Worm (Caenorhabditis elegans) whole organism, L3 larva: Measurements from ENCODE around the gene fshr-1.

ENCODE experiments used
- R02D3.7 ChIP-seq: fragments of 150-350 bp; optimal IDR thresholded peaks from 2 replicates; lab custom pipeline; 2014; ENCODE audit warnings: missing biosample characterization, missing genetic modification characterization
- aly-2 ChIP-seq: fragments of 150-350 bp; optimal IDR thresholded peaks from 2 replicates; lab custom pipeline; 2014; ENCODE audit warnings: missing biosample characterization, missing genetic modification characterization
- ceh-16 ChIP-seq: sonication (generic microtip); optimal IDR thresholded peaks from 2 replicates; lab custom pipeline; 2017; ENCODE audit warnings: missing biosample characterization, missing genetic modification characterization
- ceh-28 ChIP-seq: fragments of 150-350 bp; optimal IDR thresholded peaks from 2 replicates; lab custom pipeline; 2014; ENCODE audit warnings: missing biosample characterization, missing genetic modification reagents, missing genetic modification characterization
- ceh-82 ChIP-seq: fragments of 150-350 bp; optimal IDR thresholded peaks from 2 replicates; lab custom pipeline; 2014; ENCODE audit warnings: missing biosample characterization, missing genetic modification characterization
- ceh-9 ChIP-seq: sonication (generic microtip); optimal IDR thresholded peaks from 2 replicates; lab custom pipeline; 2018; ENCODE audit warnings: missing biosample characterization, missing genetic modification characterization
- daf-12 ChIP-seq: fragments of 150-350 bp; optimal IDR thresholded peaks from 2 replicates; lab custom pipeline; 2014; ENCODE audit warnings: missing biosample characterization, missing genetic modification reagents, missing genetic modification characterization
- egl-27 ChIP-seq: sonication (generic microtip); optimal IDR thresholded peaks from 4 replicates; lab custom pipeline; 2017; ENCODE audit warnings: missing biosample characterization, missing genetic modification reagents, missing genetic modification characterization
- egl-5 ChIP-seq: fragments of 150-350 bp; optimal IDR thresholded peaks from 2 replicates; lab custom pipeline; 2017; ENCODE audit warnings: missing biosample characterization, missing genetic modification reagents, missing genetic modification characterization, inconsistent platforms
- elt-1 ChIP-seq: fragments of 150-350 bp; optimal IDR thresholded peaks from 2 replicates; lab custom pipeline; 2014; ENCODE audit warnings: missing biosample characterization, missing genetic modification characterization
- elt-2 ChIP-seq: sonication (generic microtip); optimal IDR thresholded peaks from 2 replicates; lab custom pipeline; 2016; ENCODE audit warnings: missing genetic modification reagents, mild to moderate bottlenecking, missing genetic modification characterization, missing compliant biosample characterization
- elt-3 ChIP-seq, 3 experiments: fragments of 150-350 bp in 1 of 3; sonication (generic microtip) in 2 of 3; optimal IDR thresholded peaks; 2 replicates in 2 of 3; 4 replicates in 1 of 3; lab custom pipeline; 2014 to 2017; ENCODE audit warnings: missing biosample characterization in 3 of 3, missing genetic modification characterization in 3 of 3
- fkh-10 ChIP-seq: sonication (generic microtip); optimal IDR thresholded peaks from 2 replicates; lab custom pipeline; 2017; ENCODE audit warnings: missing biosample characterization, missing genetic modification reagents, missing genetic modification characterization
- fkh-2 ChIP-seq: fragments of 150-350 bp; optimal IDR thresholded peaks from 2 replicates; lab custom pipeline; 2014; ENCODE audit warnings: missing biosample characterization, missing genetic modification reagents, missing genetic modification characterization
- fos-1 ChIP-seq: fragments of 150-350 bp; optimal IDR thresholded peaks from 2 replicates; lab custom pipeline; 2014; ENCODE audit warnings: missing biosample characterization, missing genetic modification characterization
- hmg-11 ChIP-seq: sonication (generic microtip); optimal IDR thresholded peaks from 2 replicates; lab custom pipeline; 2016; ENCODE audit warnings: missing genetic modification characterization, missing compliant biosample characterization
- jun-1 ChIP-seq: fragments of 150-350 bp; optimal IDR thresholded peaks from 2 replicates; lab custom pipeline; 2014; ENCODE audit warnings: missing biosample characterization, missing genetic modification reagents, missing genetic modification characterization
- lin-39 ChIP-seq: fragments of 150-350 bp; optimal IDR thresholded peaks from 2 replicates; lab custom pipeline; 2018; ENCODE audit warnings: missing biosample characterization, missing genetic modification reagents, missing genetic modification characterization
- lsy-12 ChIP-seq: sonication (generic microtip); optimal IDR thresholded peaks from 2 replicates; lab custom pipeline; 2016; ENCODE audit warnings: mild to moderate bottlenecking, missing genetic modification characterization, missing compliant biosample characterization
- mdl-1 ChIP-seq: fragments of 150-350 bp; optimal IDR thresholded peaks from 2 replicates; lab custom pipeline; 2014; ENCODE audit warnings: missing biosample characterization, missing genetic modification characterization
- nhr-11 ChIP-seq: fragments of 150-350 bp; optimal IDR thresholded peaks from 2 replicates; lab custom pipeline; 2014; ENCODE audit warnings: missing biosample characterization, missing genetic modification characterization
- nhr-23 ChIP-seq: fragments of 150-350 bp; optimal IDR thresholded peaks from 2 replicates; lab custom pipeline; 2014; ENCODE audit warnings: missing biosample characterization, missing genetic modification reagents, missing genetic modification characterization
- nhr-43 ChIP-seq: sonication (generic microtip); optimal IDR thresholded peaks from 2 replicates; lab custom pipeline; 2016; ENCODE audit warnings: mild to moderate bottlenecking, missing genetic modification characterization, missing compliant biosample characterization; ENCODE audit not compliant: poor library complexity, severe bottlenecking
- nhr-67 ChIP-seq: fragments of 150-350 bp; optimal IDR thresholded peaks from 2 replicates; lab custom pipeline; 2014; ENCODE audit warnings: missing biosample characterization, missing genetic modification characterization
- nhr-76 ChIP-seq: fragments of 150-350 bp; sonication (generic microtip); optimal IDR thresholded peaks from 5 replicates; lab custom pipeline; 2014; ENCODE audit warnings: missing biosample characterization, missing genetic modification characterization
- nhr-77 ChIP-seq: fragments of 150-350 bp; optimal IDR thresholded peaks from 2 replicates; lab custom pipeline; 2014; ENCODE audit warnings: missing biosample characterization, missing genetic modification characterization
- pha-4 ChIP-seq: fragments of 150-350 bp; optimal IDR thresholded peaks from 2 replicates; lab custom pipeline; 2014; ENCODE audit warnings: missing biosample characterization, missing genetic modification reagents, missing genetic modification characterization
- pqm-1 ChIP-seq: fragments of 150-350 bp; optimal IDR thresholded peaks from 2 replicates; lab custom pipeline; 2017; ENCODE audit warnings: missing biosample characterization, missing genetic modification characterization, inconsistent platforms
- sea-2 ChIP-seq: fragments of 150-350 bp; sonication (generic microtip); optimal IDR thresholded peaks from 4 replicates; lab custom pipeline; 2014; ENCODE audit warnings: missing biosample characterization, missing genetic modification reagents, missing genetic modification characterization
- skn-1 ChIP-seq: fragments of 150-350 bp; optimal IDR thresholded peaks from 2 replicates; lab custom pipeline; 2014; ENCODE audit warnings: missing biosample characterization, missing genetic modification characterization
- snpc-4 ChIP-seq: fragments of 150-350 bp; optimal IDR thresholded peaks from 2 replicates; lab custom pipeline; 2014; ENCODE audit warnings: missing biosample characterization, missing genetic modification characterization
- unc-39 ChIP-seq: sonication (generic microtip); optimal IDR thresholded peaks from 4 replicates; lab custom pipeline; 2017; ENCODE audit warnings: missing biosample characterization, missing genetic modification characterization
- unc-62 ChIP-seq: fragments of 150-350 bp; sonication (generic microtip); optimal IDR thresholded peaks from 4 replicates; lab custom pipeline; 2014; ENCODE audit warnings: missing biosample characterization, missing genetic modification reagents, missing genetic modification characterization
- zag-1 ChIP-seq: fragments of 150-350 bp; optimal IDR thresholded peaks from 2 replicates; lab custom pipeline; 2014; ENCODE audit warnings: missing biosample characterization, missing genetic modification characterization
- ztf-11 ChIP-seq: fragments of 150-350 bp; optimal IDR thresholded peaks from 2 replicates; lab custom pipeline; 2014; ENCODE audit warnings: missing biosample characterization, missing genetic modification characterization

fshr-1 gene

ce11 chrV:9889629-9890028, at the start of gene fshr-1:
fshr-1 (plus strand) TSS chrV:9889837.
- no peak for TF ChIP-seq nhr-76
- peak; percentile 47 for TF ChIP-seq skn-1 (tag; lab: Kevin White, UChicago)
- peak; percentile 45 for TF ChIP-seq pha-4
- no peak for TF ChIP-seq daf-12
- TF ChIP-seq ceh-82: no peak
- no peak for TF ChIP-seq R02D3.7 (tag; lab: Kevin White, UChicago)
- TF ChIP-seq ceh-28: peak; percentile 14
- TF ChIP-seq snpc-4 (tag; lab: Kevin White, UChicago): no peak
- TF ChIP-seq egl-27: no peak
- peak; percentile 66 for TF ChIP-seq pqm-1 (tag; lab: Kevin White, UChicago)
- TF ChIP-seq jun-1 (tag; lab: Kevin White, UChicago): peak; percentile 1
- no peak for TF ChIP-seq nhr-11 (tag; lab: Kevin White, UChicago)
- no peak for TF ChIP-seq fos-1 (tag; lab: Kevin White, UChicago)
- no peak for TF ChIP-seq unc-62 (GFP tag; lab: Kevin White, UChicago)
- peak; percentile 86 for TF ChIP-seq elt-2 (tag; lab: Kevin White, UChicago)
- TF ChIP-seq lsy-12 (tag; lab: Kevin White, UChicago): no peak
- no peak for TF ChIP-seq nhr-77 (tag; lab: Kevin White, UChicago)
- TF ChIP-seq unc-39 (tag; lab: Kevin White, UChicago): no peak

- TF ChIP-seq lin-39 (tag; lab: Kevin White, UChicago) (no peak), ceh-16 (tag; lab: Kevin White, UChicago) (no peak), unc-39 (tag; lab: Kevin White, UChicago) (no peak), egl-5 (tag; lab: Kevin White, UChicago) (no peak), fkh-10 (GFP tag; lab: Kevin White, UChicago) (no peak), zag-1 (tag; lab: Kevin White, UChicago) (no peak)
- TF ChIP-seq, all 47 proteins: peak for 0
These were observed 48.3 kb upstream of the fshr-1 start, which contains the start of gene sru-36 for ce11 chrV:9841376-9841775. sru-36 (plus strand) TSS chrV:9841676.

- TF ChIP-seq nhr-67 (tag; lab: Kevin White, UChicago) (no peak), pha-4 (no peak), ceh-82 (no peak), fos-1 (tag; lab: Kevin White, UChicago) (no peak), ceh-9 (no peak), elt-3 (tag; optimal IDR thresholded peaks at IDR 0.05; lab: Kevin White, UChicago) (no peak), fkh-2 (tag; lab: Kevin White, UChicago) (no peak)
- TF ChIP-seq, all 47 proteins: peak for 0
These were observed 46.2 kb upstream of the fshr-1 start, which contains the start of gene sru-8 for ce11 chrV:9843376-9843916. sru-8 (plus strand) TSS chrV:9843866.

ce11 chrV:9848576-9848975, 41.1 kb upstream of the fshr-1 start:
- TF ChIP-seq mdl-1 (tag; lab: Kevin White, UChicago) (no peak), nhr-23 (tag; lab: Kevin White, UChicago) (no peak), ztf-11 (tag; lab: Kevin White, UChicago) (no peak), sea-2 (GFP tag; lab: Kevin White, UChicago) (no peak), elt-1 (no peak), jun-1 (tag; lab: Kevin White, UChicago) (no peak), elt-3 (tag; optimal IDR thresholded peaks at IDR 0.05; lab: Kevin White, UChicago) (no peak), aly-2 (tag; lab: Kevin White, UChicago) (no peak), nhr-43 (tag; lab: Kevin White, UChicago) (no peak)

- TF ChIP-seq hmg-11 (tag; lab: Kevin White, UChicago) (peak; percentile 10), zag-1 (tag; lab: Kevin White, UChicago) (no peak), lsy-12 (tag; lab: Kevin White, UChicago) (no peak), unc-39 (tag; lab: Kevin White, UChicago) (no peak), lin-39 (tag; lab: Kevin White, UChicago) (peak; percentile 44)
These were observed 35.8 kb upstream of the fshr-1 start for ce11 chrV:9853801-9854200.
